Worm (Caenorhabditis elegans): ENCODE results near the gene R08C7.5.

R08C7.5 gene

DNA sequence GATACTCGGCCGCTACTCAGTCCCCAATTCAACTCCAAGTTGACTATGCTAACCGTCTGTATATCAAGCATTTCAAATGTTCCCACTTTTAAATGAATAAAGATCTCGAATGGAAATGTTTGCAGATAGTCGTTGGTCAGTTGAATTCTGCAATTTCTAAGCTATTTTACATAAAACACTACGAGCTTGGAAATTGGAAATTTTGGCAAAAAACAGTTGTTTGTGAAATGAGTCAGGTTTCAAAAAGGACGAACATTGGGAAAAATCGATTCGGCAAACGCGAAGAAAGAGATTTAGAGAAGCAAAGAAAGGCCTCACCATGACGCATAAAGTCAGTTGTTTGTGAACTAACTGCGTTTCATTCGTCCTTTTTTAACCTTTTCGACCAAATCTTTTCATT is 16.9 kb downstream of the R08C7.5 start (continued):
- TF ChIP-seq fkh-4 (tag; optimal IDR thresholded peaks at IDR 0.05; ENCODE audit: borderline replicate concordance) (no peak), zag-1 (tag; optimal IDR thresholded peaks at IDR 0.05) (no peak), skn-1 (tag; optimal IDR thresholded peaks at IDR 0.05) (no peak), mab-9 (GFP tag; IDR thresholded peaks at IDR 0.05) (no peak), unc-130 (tag; optimal IDR thresholded peaks at IDR 0.05) (no peak), nhr-11 (tag; optimal IDR thresholded peaks at IDR 0.05) (no peak), nhr-28 (tag; optimal IDR thresholded peaks at IDR 0.05) (no peak), mep-1 (tag; optimal IDR thresholded peaks at IDR 0.05) (peak; percentile 72), nhr-237 (tag; optimal IDR thresholded peaks at IDR 0.05) (no peak), ets-5 (GFP tag; IDR thresholded peaks at IDR 0.05) (no peak), ceh-88 (GFP tag; IDR thresholded peaks at IDR 0.05) (no peak), nhr-19 (GFP tag; conservative IDR thresholded peaks at IDR 0.05) (peak; percentile 26; the same call in 1 of the 2 replicates), snpc-4 (tag; optimal IDR thresholded peaks at IDR 0.05) (no peak), C04F5.9 (tag; optimal IDR thresholded peaks at IDR 0.05) (no peak), swsn-7 (tag; optimal IDR thresholded peaks at IDR 0.05) (peak; percentile 41), nhr-47 (tag; optimal IDR thresholded peaks at IDR 0.05) (peak; percentile 35), pqm-1 (tag; optimal IDR thresholded peaks at IDR 0.05) (no peak), ama-1 (optimal IDR thresholded peaks at IDR 0.05) (peak; percentile 74), ztf-11 (tag; optimal IDR thresholded peaks at IDR 0.05) (peak in 1 of 2 experiments; percentile 23), grh-1 (GFP tag; IDR thresholded peaks at IDR 0.05) (no peak), snu-23 (GFP tag; optimal IDR thresholded peaks at IDR 0.05) (peak; percentile 44), tbx-2 (tag; optimal IDR thresholded peaks at IDR 0.05) (no peak), unc-86 (tag; optimal IDR thresholded peaks at IDR 0.05) (no peak), nhr-90 (tag; optimal IDR thresholded peaks at IDR 0.05; ENCODE audit: poor library complexity) (no peak), C16A3.4 (tag; optimal IDR thresholded peaks at IDR 0.05) (no peak), efl-1 (optimal IDR thresholded peaks at IDR 0.05) (peak; percentile 55 to 60), efl-1 (GFP tag; optimal IDR thresholded peaks at IDR 0.05 in 1 of 2) (peak; percentile 37 to 48), elt-2 (tag; optimal IDR thresholded peaks at IDR 0.05) (no peak), nhr-77 (tag; optimal IDR thresholded peaks at IDR 0.05) (peak; percentile 37), hlh-17 (GFP tag; optimal IDR thresholded peaks at IDR 0.05; ENCODE audit: borderline replicate concordance) (no peak), lin-14 (GFP tag; optimal IDR thresholded peaks at IDR 0.05) (peak; percentile 58), hlh-4 (tag; optimal IDR thresholded peaks at IDR 0.05) (no peak)

DNA sequence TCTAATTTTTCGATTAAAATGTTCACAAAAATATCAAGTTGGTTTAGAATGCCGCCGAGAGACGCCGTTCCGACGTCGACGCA is 17.1 kb downstream of the R08C7.5 start, which contains the start of gene chat-1:
TSS of gene chat-1 (plus strand) at position 48 of the 83 bp plus-strand sequence.
- no peak for TF ChIP-seq efl-3 (GFP tag; optimal IDR thresholded peaks at IDR 0.05)
- TF ChIP-seq egl-27 (tag; optimal IDR thresholded peaks at IDR 0.05), result no peak
- TF ChIP-seq nhr-71 (tag; optimal IDR thresholded peaks at IDR 0.05), result no peak
- TF ChIP-seq C16A3.4 (tag; optimal IDR thresholded peaks at IDR 0.05), result no peak
- no peak for TF ChIP-seq C04F5.9 (tag; optimal IDR thresholded peaks at IDR 0.05)
- TF ChIP-seq nhr-12 (tag; optimal IDR thresholded peaks at IDR 0.05), result no peak
- no peak for TF ChIP-seq lin-14 (GFP tag; optimal IDR thresholded peaks at IDR 0.05)
- no peak for TF ChIP-seq ztf-11 (tag; optimal IDR thresholded peaks at IDR 0.05)
- no peak for TF ChIP-seq hlh-4 (tag; optimal IDR thresholded peaks at IDR 0.05)

DNA sequence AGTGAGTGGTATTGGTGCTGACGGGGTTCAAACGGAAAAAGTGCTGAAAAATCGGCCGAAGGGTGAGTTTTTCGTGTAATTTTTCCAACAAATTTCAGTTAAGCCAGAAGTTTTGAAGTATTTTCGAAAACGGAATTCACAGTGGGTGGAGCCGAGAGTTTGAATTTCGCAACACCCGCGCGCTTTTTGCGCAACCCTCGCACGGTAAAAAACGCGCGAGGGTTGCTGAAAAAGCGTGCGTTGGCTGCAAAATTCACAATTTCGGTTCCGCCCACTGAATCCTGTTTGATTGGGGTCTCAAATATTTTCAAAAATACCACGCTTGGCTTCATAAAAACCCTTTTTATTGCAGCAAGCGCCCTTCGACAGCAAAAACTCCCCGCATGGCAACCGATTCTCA is 17.3 kb downstream of the R08C7.5 start:
- TF ChIP-seq unc-98 (GFP tag; IDR thresholded peaks at IDR 0.05) (no peak), lin-14 (GFP tag; optimal IDR thresholded peaks at IDR 0.05) (no peak), nhr-12 (tag; optimal IDR thresholded peaks at IDR 0.05) (no peak), unc-130 (tag; optimal IDR thresholded peaks at IDR 0.05) (no peak), nhr-71 (tag; optimal IDR thresholded peaks at IDR 0.05) (no peak)

DNA sequence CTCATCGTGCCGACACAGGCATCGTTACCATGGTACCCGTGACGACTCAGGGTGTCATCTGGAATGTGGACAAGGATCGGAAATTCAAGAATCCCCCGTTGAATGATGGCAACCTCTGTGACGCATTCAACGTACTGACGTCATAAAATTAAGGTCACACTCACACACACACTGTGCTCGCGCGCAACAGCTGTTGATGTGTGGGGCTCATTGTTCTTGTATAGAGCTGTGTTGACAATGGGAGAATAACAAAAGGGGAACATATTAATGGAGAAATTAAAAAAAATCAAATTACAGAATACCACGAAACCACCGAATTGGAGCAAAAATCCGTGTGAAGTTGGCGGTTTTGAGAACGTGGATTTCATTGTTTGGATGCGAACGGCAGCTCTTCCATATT is 18.3 kb downstream of the R08C7.5 start:
- TF ChIP-seq alr-1 (tag; optimal IDR thresholded peaks at IDR 0.05; ENCODE audit: borderline replicate concordance) (peak; percentile 88), nhr-11 (tag; optimal IDR thresholded peaks at IDR 0.05) (no peak), efl-1 (optimal IDR thresholded peaks at IDR 0.05) (no peak), efl-1 (GFP tag; optimal IDR thresholded peaks at IDR 0.05 in 1 of 2) (peak in 1 of 2 experiments; percentile 52)

All from whole organism, L1 larva.